Fruit fly (Drosophila melanogaster): ENCODE results near the gene Est-Q.

- TF ChIP-seq Clk (GFP tag; optimal IDR thresholded peaks at IDR 0.05), result no peak
- no peak for TF ChIP-seq cic (GFP tag; optimal IDR thresholded peaks at IDR 0.05)
Measured at dm6 chr3L:21518345-21518744, 17.1 kb downstream of the Est-Q start.
